Fruit fly (Drosophila melanogaster): Measurements from ENCODE around the gene IP3K2.

The IP3K2 gene

DNA sequence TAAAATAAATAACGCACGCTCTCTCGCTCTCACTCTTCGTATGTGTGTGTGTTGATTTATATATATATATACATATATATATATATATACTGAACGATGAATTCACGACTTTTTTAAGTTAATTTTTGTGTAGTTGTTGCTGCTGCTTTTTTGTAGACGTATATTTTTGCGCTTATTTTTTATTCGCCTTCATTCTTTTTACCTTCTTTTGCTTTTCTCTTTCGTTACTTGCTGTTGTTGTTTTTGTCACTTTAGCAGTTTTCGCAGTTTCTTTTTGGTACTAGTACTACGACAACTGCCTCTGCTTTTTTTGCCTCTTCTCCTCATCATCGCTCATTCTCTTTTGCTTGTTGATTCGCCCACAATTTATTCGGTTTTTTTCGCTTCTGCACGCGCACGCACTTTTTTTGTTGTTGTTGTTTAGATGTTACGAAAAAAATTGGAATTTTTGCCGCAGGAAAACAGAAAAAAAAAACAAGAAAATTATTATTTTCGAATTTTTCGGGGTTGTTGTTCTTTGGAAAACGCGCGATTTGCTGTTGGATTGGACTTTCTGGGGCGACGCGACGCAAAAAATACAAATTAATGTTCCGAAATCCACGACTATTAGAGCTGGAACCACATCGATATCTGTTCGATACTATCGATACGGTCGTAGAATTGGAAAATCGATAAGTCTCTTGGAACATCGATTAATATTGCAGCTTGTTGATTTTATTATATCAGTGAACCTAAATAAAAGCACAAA lies 18.3 kb upstream of the IP3K2 start, which contains the start of the genes HDAC4 and CG15743 (continued):
- TF ChIP-seq al (GFP tag; IDR thresholded peaks at IDR 0.05) (no peak), sna (GFP tag; IDR thresholded peaks at IDR 0.05; ENCODE audit: partially characterized antibody) (peak; percentile 85), CG2889 (GFP tag; IDR thresholded peaks at IDR 0.05) (no peak), Dek (tag; optimal IDR thresholded peaks at IDR 0.05) (no peak), chif (GFP tag; optimal IDR thresholded peaks at IDR 0.05) (no peak), CG15011 (GFP tag; optimal IDR thresholded peaks at IDR 0.05) (no peak), corto (GFP tag; optimal IDR thresholded peaks at IDR 0.05) (peak; percentile 7), Sry-δ (GFP tag; optimal IDR thresholded peaks at IDR 0.05) (peak; percentile 93), dimm (GFP tag; IDR thresholded peaks at IDR 0.05) (no peak), fd3F (GFP tag; optimal IDR thresholded peaks at IDR 0.05) (no peak), CG10274 (GFP tag; optimal IDR thresholded peaks at IDR 0.05) (no peak), CG17612 (GFP tag; IDR thresholded peaks at IDR 0.05) (no peak), pfk (GFP tag; optimal IDR thresholded peaks at IDR 0.05) (no peak), CG12659 (GFP tag; optimal IDR thresholded peaks at IDR 0.05) (peak; percentile 49), CG2712 (tag; optimal IDR thresholded peaks at IDR 0.05) (peak; percentile 9), Nf-YC (tag; optimal IDR thresholded peaks at IDR 0.05) (no peak), CG10654 (GFP tag; optimal IDR thresholded peaks at IDR 0.05) (no peak), fd96Cb (tag; optimal IDR thresholded peaks at IDR 0.05) (no peak), lbe (GFP tag; optimal IDR thresholded peaks at IDR 0.05) (peak; percentile 37), Blimp-1 (GFP tag; optimal IDR thresholded peaks at IDR 0.05) (no peak), Optix (GFP tag; IDR thresholded peaks at IDR 0.05) (no peak), btn (GFP tag; optimal IDR thresholded peaks at IDR 0.05) (no peak), toy (GFP tag; IDR thresholded peaks at IDR 0.05) (no peak), seq (GFP tag; IDR thresholded peaks at IDR 0.05) (peak; percentile 26; the same call in 1 of the 2 replicates), amos (GFP tag; IDR thresholded peaks at IDR 0.05; ENCODE audit: partially characterized antibody) (peak; percentile 90; the same call in 1 of the 2 replicates), Antp (GFP tag; optimal IDR thresholded peaks at IDR 0.05) (no peak), Neu2 (GFP tag; optimal IDR thresholded peaks at IDR 0.05; ENCODE audit: borderline replicate concordance) (no peak), CG9609 (GFP tag; optimal IDR thresholded peaks at IDR 0.05) (no peak), gce (GFP tag; IDR thresholded peaks at IDR 0.05) (no peak), CG3065 (GFP tag; optimal IDR thresholded peaks at IDR 0.05) (no peak), BtbVII (GFP tag; optimal IDR thresholded peaks at IDR 0.05) (no peak), Ssrp (tag; optimal IDR thresholded peaks at IDR 0.05) (no peak), CG2199 (GFP tag; IDR thresholded peaks at IDR 0.05) (no peak), CG43689 (GFP tag; IDR thresholded peaks at IDR 0.05) (no peak), vfl (GFP tag; optimal IDR thresholded peaks at IDR 0.05) (no peak), Myb (GFP tag; optimal IDR thresholded peaks at IDR 0.05) (no peak), CG5180 (GFP tag; optimal IDR thresholded peaks at IDR 0.05) (no peak), Mad (GFP tag; optimal IDR thresholded peaks at IDR 0.05) (no peak), sima (GFP tag; optimal IDR thresholded peaks at IDR 0.05) (no peak), ems (GFP tag; optimal IDR thresholded peaks at IDR 0.05) (no peak), sisA (GFP tag; IDR thresholded peaks at IDR 0.05) (no peak), crc (GFP tag; optimal IDR thresholded peaks at IDR 0.05) (no peak), CG15696 (tag; optimal IDR thresholded peaks at IDR 0.05) (no peak), peb (GFP tag; IDR thresholded peaks at IDR 0.05) (no peak), CG4617 (GFP tag; optimal IDR thresholded peaks at IDR 0.05; ENCODE audit: borderline replicate concordance) (no peak), z (GFP tag; IDR thresholded peaks at IDR 0.05) (no peak), CG13624 (GFP tag; optimal IDR thresholded peaks at IDR 0.05) (peak; percentile 26), Camta (GFP tag; optimal IDR thresholded peaks at IDR 0.05) (no peak), zf30C (GFP tag; optimal IDR thresholded peaks at IDR 0.05) (no peak), CG7357 (GFP tag; IDR thresholded peaks at IDR 0.05) (no peak)

Measured in whole organism, embryonic.